Fruit fly (Drosophila melanogaster) whole organism, wandering third instar larva: ENCODE measurements around the gene cpb.

Experiments
- Hr78 ChIP-seq: fragments of >200 bp; optimal IDR thresholded peaks from 2 replicates; lab custom pipeline; 2017; ENCODE audit warnings: missing biosample characterization, missing genetic modification characterization
- Myc ChIP-seq: fragments of >200 bp; optimal IDR thresholded peaks from 2 replicates; lab custom pipeline; 2017
- N ChIP-seq: fragments of >200 bp; optimal IDR thresholded peaks from 2 replicates; lab custom pipeline; 2018; ENCODE audit warnings: missing biosample characterization, missing external identifiers, missing genetic modification characterization
- dl ChIP-seq, 2 experiments: fragments of 175-275, 200-275 bp in 1 of 2; fragments of 200-275 bp in 1 of 2; sonication (Bioruptor generic); optimal IDR thresholded peaks; lab custom pipeline; 2018; ENCODE audit warnings: mild to moderate bottlenecking in 2 of 2, missing biosample characterization in 2 of 2, missing genetic modification characterization in 2 of 2, moderate library complexity in 2 of 2; ENCODE audit not compliant: partially characterized antibody in 2 of 2, insufficient read depth in 1 of 2
- foxo ChIP-seq, 2 experiments: fragments of 200-800 bp; sonication (Bioruptor generic); optimal IDR thresholded peaks; 2 replicates in 1 of 2; 3 replicates in 1 of 2; lab custom pipeline; 2016 to 2017; ENCODE audit warnings: missing biosample characterization in 2 of 2, missing genetic modification characterization in 2 of 2
- h ChIP-seq: fragments of 200-800 bp; sonication (Bioruptor generic); optimal IDR thresholded peaks from 3 replicates; lab custom pipeline; 2016; ENCODE audit warnings: missing biosample characterization, mild to moderate bottlenecking, missing genetic modification characterization
- jim ChIP-seq: fragments of 175-275, 200-325 bp; sonication (Bioruptor generic); optimal IDR thresholded peaks from 2 replicates; lab custom pipeline; 2016; ENCODE audit warnings: missing biosample characterization, mild to moderate bottlenecking, missing genetic modification characterization
- lola ChIP-seq: fragments of >200 bp; optimal IDR thresholded peaks from 2 replicates; lab custom pipeline; 2017; ENCODE audit warnings: missing biosample characterization, missing genetic modification characterization
- psq ChIP-seq: fragments of 200-800 bp; sonication (Bioruptor generic); optimal IDR thresholded peaks from 3 replicates; lab custom pipeline; 2017; ENCODE audit warnings: missing biosample characterization, mild to moderate bottlenecking, missing genetic modification characterization, moderate library complexity

dm6 chr2L:1756351-1756750 is 51.6 kb downstream of the cpb start, which contains the start of gene Gr22f:
- TF ChIP-seq jim (GFP tag; lab: Kevin White, UChicago) (no peak), dl (GFP tag; optimal IDR thresholded peaks at IDR 0.05; lab: Kevin White, UChicago; ENCODE audit: insufficient read depth in 1 of 2, partially characterized antibody in 2 of 2) (no peak), Myc (lab: Kevin White, UChicago) (no peak), lola (GFP tag; lab: Kevin White, UChicago) (no peak), foxo (GFP tag; optimal IDR thresholded peaks at IDR 0.05; lab: Kevin White, UChicago) (no peak), N (GFP tag; lab: Kevin White, UChicago) (no peak), psq (GFP tag; lab: Kevin White, UChicago) (no peak), Hr78 (GFP tag; lab: Kevin White, UChicago) (no peak), h (GFP tag; lab: Kevin White, UChicago) (no peak)
